Worm (Caenorhabditis elegans): ENCODE results near the gene F57B1.9.

F57B1.9 gene

ce11 chrV:13161052-13161451 is 36.7 kb downstream of the F57B1.9 start (continued):
- no peak for TF ChIP-seq ceh-8 (GFP tag; optimal IDR thresholded peaks at IDR 0.05)

- TF ChIP-seq unc-62 (GFP tag; optimal IDR thresholded peaks at IDR 0.05) (no peak), efl-1 (optimal IDR thresholded peaks at IDR 0.05) (no peak), efl-1 (GFP tag; optimal IDR thresholded peaks at IDR 0.05 in 1 of 2) (peak in 1 of 2 experiments; percentile 68), ceh-8 (GFP tag; optimal IDR thresholded peaks at IDR 0.05) (no peak), pag-3 (tag; optimal IDR thresholded peaks at IDR 0.05; ENCODE audit: borderline replicate concordance, insufficient read depth) (no peak), mef-2 (tag; optimal IDR thresholded peaks at IDR 0.05) (no peak)
Measured at ce11 chrV:13157073-13157472, 40.6 kb downstream of the F57B1.9 start.

DNA sequence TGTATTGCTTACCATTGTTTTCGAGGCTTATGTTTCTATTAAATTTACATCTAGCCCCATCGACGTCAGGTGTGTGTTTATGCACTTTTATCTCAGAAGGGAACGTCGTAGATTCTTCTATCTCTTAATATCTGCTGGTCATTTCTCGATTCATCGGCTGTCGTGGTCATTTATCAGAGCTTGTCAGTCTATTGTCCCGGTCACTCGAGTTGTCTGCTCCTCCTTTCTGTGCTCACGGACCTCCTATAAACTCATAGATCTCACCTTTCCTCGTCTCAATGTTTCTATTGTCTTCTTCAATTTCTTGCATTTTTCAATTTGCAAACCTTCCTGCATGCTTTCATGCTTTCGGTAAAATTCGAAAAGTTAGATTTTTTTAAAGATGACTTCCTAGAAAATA is 43.5 kb downstream of the F57B1.9 start:
- TF ChIP-seq mef-2 (tag; optimal IDR thresholded peaks at IDR 0.05) (no peak), aha-1 (tag; optimal IDR thresholded peaks at IDR 0.05) (no peak), nhr-19 (GFP tag; conservative IDR thresholded peaks at IDR 0.05) (no peak), zag-1 (tag; optimal IDR thresholded peaks at IDR 0.05) (no peak), C34B4.2 (tag; optimal IDR thresholded peaks at IDR 0.05) (no peak), irx-1 (tag; optimal IDR thresholded peaks at IDR 0.05) (no peak), pqm-1 (tag; optimal IDR thresholded peaks at IDR 0.05) (no peak), mep-1 (tag; optimal IDR thresholded peaks at IDR 0.05) (no peak), efl-1 (optimal IDR thresholded peaks at IDR 0.05) (no peak), efl-1 (GFP tag; optimal IDR thresholded peaks at IDR 0.05 in 1 of 2) (no peak), ceh-88 (GFP tag; IDR thresholded peaks at IDR 0.05) (no peak), xbp-1 (tag; optimal IDR thresholded peaks at IDR 0.05) (no peak), elt-3 (tag; optimal IDR thresholded peaks at IDR 0.05) (no peak), ceh-90 (tag; optimal IDR thresholded peaks at IDR 0.05) (no peak), tlp-1 (tag; optimal IDR thresholded peaks at IDR 0.05) (no peak), lin-15B (tag; optimal IDR thresholded peaks at IDR 0.05) (no peak)

DNA sequence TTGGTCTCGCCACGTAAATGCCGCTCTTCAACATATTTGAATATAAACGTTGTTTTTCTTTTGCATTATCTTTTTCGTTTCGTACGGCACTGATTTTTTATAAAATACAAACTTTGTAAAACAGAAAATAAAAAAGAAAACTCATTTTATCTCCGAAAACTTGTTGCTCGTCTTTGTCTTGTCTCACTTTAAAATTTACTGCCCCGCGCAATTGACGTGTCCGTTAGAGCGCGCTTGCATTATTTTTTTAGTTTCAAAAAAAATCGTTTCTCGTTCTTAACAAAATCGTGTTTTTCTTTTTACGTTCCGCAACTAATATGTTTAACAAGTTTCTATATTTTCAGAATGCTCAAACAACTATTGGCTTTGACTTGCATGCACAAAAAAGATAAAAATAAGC is 45.1 kb downstream of the F57B1.9 start, which contains the start of gene noca-1:
noca-1 (plus strand) TSS at position 345 of the 400 bp plus-strand sequence.
- TF ChIP-seq mdl-1 (tag; optimal IDR thresholded peaks at IDR 0.05) = no peak
- TF ChIP-seq efl-1 (optimal IDR thresholded peaks at IDR 0.05) = peak in 1 of 2 experiments; percentile 19
- no peak for TF ChIP-seq efl-1 (GFP tag; optimal IDR thresholded peaks at IDR 0.05 in 1 of 2)
